Worm (Caenorhabditis elegans): ENCODE data around the gene C06A1.7.

DNA sequence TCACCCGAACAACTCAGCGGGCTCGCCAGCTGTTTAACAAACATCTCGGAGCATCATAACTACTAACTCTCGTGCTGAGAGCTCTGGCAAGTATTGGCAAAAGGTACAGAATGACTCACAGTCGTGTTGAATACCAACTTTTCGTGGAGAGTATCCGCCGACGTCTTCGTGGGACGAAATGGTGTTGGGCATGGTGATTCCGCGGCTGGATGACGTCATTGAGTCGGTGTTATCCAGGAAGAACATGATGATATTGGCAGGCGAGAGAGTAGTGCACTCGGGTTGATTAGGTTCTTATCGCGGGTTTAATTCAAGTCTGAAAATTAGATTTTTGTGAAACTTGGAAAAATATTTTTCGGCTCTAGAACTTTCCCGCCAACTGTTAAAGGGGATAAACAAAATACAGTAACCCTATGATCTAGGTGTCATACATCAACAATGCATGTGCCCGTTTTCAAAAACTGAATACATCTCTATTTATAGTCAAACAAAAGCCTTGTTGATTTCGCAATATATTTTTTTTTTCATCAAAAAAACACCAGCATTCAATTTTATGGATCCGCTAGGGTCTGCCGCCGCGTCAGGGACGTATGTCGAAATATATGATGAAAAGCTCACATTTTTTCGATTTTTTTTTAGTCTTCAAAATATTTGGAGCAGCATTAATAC is 11.2 kb upstream of the C06A1.7 start:
- TF ChIP-seq tab-1 (GFP tag; IDR thresholded peaks at IDR 0.05) (0 out of 2 replicates have a peak, but pooled peaks have one; percentile 28), klf-2 (GFP tag; conservative IDR thresholded peaks at IDR 0.05) (no peak), ztf-29 (GFP tag; IDR thresholded peaks at IDR 0.05) (no peak), flt-1 (GFP tag; IDR thresholded peaks at IDR 0.05) (no peak), med-1 (GFP tag; optimal IDR thresholded peaks at IDR 0.05; ENCODE audit: insufficient read depth) (no peak)

Data from whole organism, midembryonic.